Fruit fly (Drosophila melanogaster) whole organism, wandering third instar larva: ENCODE results near the gene CG33552.

ENCODE experiments used
- Abd-B ChIP-seq: fragments of >200 bp; optimal IDR thresholded peaks from 2 replicates; lab custom pipeline; 2017; ENCODE audit warnings: missing biosample characterization, missing genetic modification characterization
- CG32264 ChIP-seq: fragments of 200-800 bp; sonication (Bioruptor generic); optimal IDR thresholded peaks from 2 replicates; lab custom pipeline; 2016; ENCODE audit warnings: missing biosample characterization, missing genetic modification characterization
- CG9705 ChIP-seq: fragments of 200-800 bp; sonication (Bioruptor generic); optimal IDR thresholded peaks from 2 replicates; lab custom pipeline; 2018; ENCODE audit warnings: missing biosample characterization, mild to moderate bottlenecking, missing genetic modification characterization
- CrebA ChIP-seq: fragments of 200-800 bp; sonication (Bioruptor generic); optimal IDR thresholded peaks from 2 replicates; lab custom pipeline; 2016; ENCODE audit warnings: missing biosample characterization, mild to moderate bottlenecking, missing genetic modification characterization, borderline replicate concordance
- Dfd ChIP-seq: fragments of >200 bp; optimal IDR thresholded peaks from 2 replicates; lab custom pipeline; 2017; ENCODE audit warnings: missing biosample characterization, missing genetic modification characterization
- Dif ChIP-seq: fragments of 200-275, 200-300 bp; sonication (Bioruptor generic); optimal IDR thresholded peaks from 2 replicates; lab custom pipeline; 2018; ENCODE audit warnings: missing biosample characterization, missing genetic modification characterization; ENCODE audit not compliant: partially characterized antibody
- GATAd ChIP-seq: sonication (Bioruptor generic); optimal IDR thresholded peaks from 2 replicates; lab custom pipeline; 2016; ENCODE audit warnings: missing biosample characterization, missing genetic modification characterization
- HLH106 ChIP-seq: fragments of 200-800 bp; optimal IDR thresholded peaks from 3 replicates; lab custom pipeline; 2019; ENCODE audit warnings: missing biosample characterization, mild to moderate bottlenecking, missing genetic modification characterization, moderate library complexity
- Hnf4 ChIP-seq: fragments of 200-800 bp; sonication (Bioruptor generic); optimal IDR thresholded peaks from 2 replicates; lab custom pipeline; 2016; ENCODE audit warnings: missing biosample characterization, mild to moderate bottlenecking, missing genetic modification characterization
- Hr78 ChIP-seq: fragments of >200 bp; optimal IDR thresholded peaks from 2 replicates; lab custom pipeline; 2017; ENCODE audit warnings: missing biosample characterization, missing genetic modification characterization
- Hr83 ChIP-seq: fragments of 200-300 bp; sonication (Bioruptor generic); optimal IDR thresholded peaks from 2 replicates; lab custom pipeline; 2016; ENCODE audit warnings: missing biosample characterization, mild to moderate bottlenecking, missing genetic modification characterization, moderate library complexity; ENCODE audit not compliant: poor library complexity, severe bottlenecking
- Mio ChIP-seq: sonication (Bioruptor generic); optimal IDR thresholded peaks from 2 replicates; lab custom pipeline; 2016; ENCODE audit warnings: missing biosample characterization, missing genetic modification characterization
- Myc ChIP-seq: fragments of >200 bp; optimal IDR thresholded peaks from 2 replicates; lab custom pipeline; 2017
- OdsH ChIP-seq: fragments of 200-800 bp; sonication (Bioruptor generic); optimal IDR thresholded peaks from 2 replicates; lab custom pipeline; 2016; ENCODE audit warnings: missing biosample characterization, mild to moderate bottlenecking, missing genetic modification characterization
- Rel ChIP-seq, 2 experiments: fragments of 200-800 bp; sonication (Bioruptor generic) in 1 of 2; optimal IDR thresholded peaks; 2 replicates in 1 of 2; 3 replicates in 1 of 2; lab custom pipeline; 2016 to 2019; ENCODE audit warnings: mild to moderate bottlenecking in 2 of 2, missing biosample characterization in 2 of 2, missing genetic modification characterization in 2 of 2, moderate library complexity in 1 of 2
- Sp1 ChIP-seq: fragments of 200-800 bp; sonication (Bioruptor generic); optimal IDR thresholded peaks from 3 replicates; lab custom pipeline; 2019; ENCODE audit warnings: missing biosample characterization, mild to moderate bottlenecking, missing genetic modification characterization, moderate library complexity
- Vsx2 ChIP-seq: fragments of 200-300, 225-300 bp; sonication (Bioruptor generic); optimal IDR thresholded peaks from 2 replicates; lab custom pipeline; 2018; ENCODE audit warnings: missing biosample characterization, missing genetic modification characterization; ENCODE audit not compliant: partially characterized antibody
- br ChIP-seq: fragments of 200-800 bp; sonication (Bioruptor generic); optimal IDR thresholded peaks from 2 replicates; lab custom pipeline; 2016; ENCODE audit warnings: missing biosample characterization, missing genetic modification characterization
- brk ChIP-seq: fragments of 200-800 bp; sonication (Bioruptor generic); optimal IDR thresholded peaks from 2 replicates; lab custom pipeline; 2016; ENCODE audit warnings: missing biosample characterization, mild to moderate bottlenecking, missing genetic modification characterization
- dmrt93B ChIP-seq: fragments of 200-800 bp; sonication (Bioruptor generic); optimal IDR thresholded peaks from 2 replicates; lab custom pipeline; 2018; ENCODE audit warnings: missing biosample characterization, mild to moderate bottlenecking, missing genetic modification characterization
- dsf ChIP-seq: sonication (Bioruptor generic); optimal IDR thresholded peaks from 2 replicates; lab custom pipeline; 2016; ENCODE audit warnings: missing biosample characterization, missing genetic modification characterization, borderline replicate concordance
- ey ChIP-seq: fragments of 200-800 bp; sonication (Bioruptor generic); optimal IDR thresholded peaks from 2 replicates; lab custom pipeline; 2016; ENCODE audit warnings: missing biosample characterization, missing genetic modification characterization
- foxo ChIP-seq, 2 experiments: fragments of 200-800 bp; sonication (Bioruptor generic); optimal IDR thresholded peaks; 2 replicates in 1 of 2; 3 replicates in 1 of 2; lab custom pipeline; 2016 to 2017; ENCODE audit warnings: missing biosample characterization in 2 of 2, missing genetic modification characterization in 2 of 2
- fru ChIP-seq: fragments of 200-800 bp; sonication (Bioruptor generic); optimal IDR thresholded peaks from 3 replicates; lab custom pipeline; 2016; ENCODE audit warnings: missing biosample characterization, mild to moderate bottlenecking, missing genetic modification characterization
- h ChIP-seq: fragments of 200-800 bp; sonication (Bioruptor generic); optimal IDR thresholded peaks from 3 replicates; lab custom pipeline; 2016; ENCODE audit warnings: missing biosample characterization, mild to moderate bottlenecking, missing genetic modification characterization
- lola ChIP-seq: fragments of >200 bp; optimal IDR thresholded peaks from 2 replicates; lab custom pipeline; 2017; ENCODE audit warnings: missing biosample characterization, missing genetic modification characterization
- psq ChIP-seq: fragments of 200-800 bp; sonication (Bioruptor generic); optimal IDR thresholded peaks from 3 replicates; lab custom pipeline; 2017; ENCODE audit warnings: missing biosample characterization, mild to moderate bottlenecking, missing genetic modification characterization, moderate library complexity
- rgr ChIP-seq: fragments of 200-800 bp; sonication (Bioruptor generic); optimal IDR thresholded peaks from 3 replicates; lab custom pipeline; 2016; ENCODE audit warnings: missing biosample characterization, mild to moderate bottlenecking, missing genetic modification characterization
- sage ChIP-seq: fragments of 200-800 bp; sonication (Bioruptor generic); optimal IDR thresholded peaks from 2 replicates; lab custom pipeline; 2016; ENCODE audit warnings: missing biosample characterization, mild to moderate bottlenecking, missing genetic modification characterization
- sv ChIP-seq: fragments of 200-800 bp; sonication (Bioruptor generic); optimal IDR thresholded peaks from 3 replicates; lab custom pipeline; 2016; ENCODE audit warnings: missing biosample characterization, missing genetic modification characterization
- tai ChIP-seq: sonication (Bioruptor generic); optimal IDR thresholded peaks from 2 replicates; lab custom pipeline; 2016; ENCODE audit warnings: missing biosample characterization, missing genetic modification characterization
- usp ChIP-seq: fragments of >200 bp; optimal IDR thresholded peaks from 2 replicates; lab custom pipeline; 2017; ENCODE audit warnings: missing biosample characterization, missing genetic modification characterization
- woc ChIP-seq: sonication (Bioruptor generic); optimal IDR thresholded peaks from 2 replicates; lab custom pipeline; 2016; ENCODE audit warnings: missing biosample characterization, mild to moderate bottlenecking, missing genetic modification characterization

The CG33552 gene

dm6 chr2L:16682203-16682602 is at the start of gene CG33552:
Gene CG33552, plus strand, starts transcription at chr2L:16682503.
- TF ChIP-seq Dif (GFP tag; lab: Kevin White, UChicago) (no peak), CG32264 (GFP tag; lab: Kevin White, UChicago) (no peak), sage (GFP tag; lab: Kevin White, UChicago) (no peak), CG9705 (GFP tag; lab: Kevin White, UChicago) (no peak), br (GFP tag; lab: Kevin White, UChicago) (no peak)

DNA sequence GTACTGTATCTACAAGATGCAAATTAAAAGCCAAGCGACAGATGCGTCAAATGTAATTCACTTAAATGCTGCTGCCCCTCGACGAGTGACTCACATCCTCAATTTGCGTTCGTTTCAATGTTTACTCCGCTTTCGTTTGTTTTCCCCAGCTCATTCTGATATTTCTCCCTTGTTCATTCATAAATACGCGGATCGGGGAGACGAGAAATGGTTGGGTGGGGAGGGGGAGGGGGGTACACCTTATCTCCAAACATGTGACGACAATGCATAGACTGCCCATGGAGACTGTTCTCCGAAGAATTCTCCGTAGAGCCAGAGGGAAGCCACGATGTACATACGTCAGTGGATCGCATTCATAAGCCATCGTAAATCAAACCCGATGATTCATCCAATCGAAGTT is 45.0 kb upstream of the CG33552 start:
- TF ChIP-seq foxo (GFP tag; optimal IDR thresholded peaks at IDR 0.05; lab: Kevin White, UChicago) (no peak), psq (GFP tag; lab: Kevin White, UChicago) (peak; percentile 55), Rel (GFP tag; optimal IDR thresholded peaks at IDR 0.05; lab: Kevin White, UChicago) (no peak), Rel (tag; optimal IDR thresholded peaks at IDR 0.05; lab: Kevin White, UChicago) (peak; percentile 20)

DNA sequence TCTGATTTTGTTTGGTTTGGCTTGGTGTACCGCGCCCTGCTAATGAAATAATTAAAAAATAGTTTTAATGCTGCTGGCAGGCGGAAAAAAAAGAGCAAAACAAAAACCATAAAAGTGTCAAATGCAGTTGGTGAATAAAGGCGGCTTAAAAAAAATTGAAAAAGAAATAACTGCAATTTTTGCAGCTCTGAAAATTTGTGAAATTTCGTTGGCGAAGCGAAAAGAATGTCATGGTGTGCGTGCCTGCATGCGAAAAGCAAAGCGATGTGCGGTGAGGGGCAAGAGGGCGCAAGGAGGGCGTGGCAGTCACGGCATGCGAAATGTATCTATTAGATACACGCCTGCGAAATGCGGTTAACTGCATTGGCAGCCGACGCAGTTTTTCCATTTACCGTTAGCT is 44.0 kb upstream of the CG33552 start:
- TF ChIP-seq foxo (GFP tag; optimal IDR thresholded peaks at IDR 0.05; lab: Kevin White, UChicago) (no peak), br (GFP tag; lab: Kevin White, UChicago) (no peak), CG9705 (GFP tag; lab: Kevin White, UChicago) (no peak), OdsH (GFP tag; lab: Kevin White, UChicago) (no peak), Vsx2 (GFP tag; lab: Kevin White, UChicago) (no peak), psq (GFP tag; lab: Kevin White, UChicago) (no peak), CrebA (GFP tag; lab: Kevin White, UChicago) (no peak), Hr83 (GFP tag; lab: Kevin White, UChicago) (no peak), Dfd (no peak), Dif (GFP tag; lab: Kevin White, UChicago) (no peak), brk (GFP tag; lab: Kevin White, UChicago) (no peak), Rel (GFP tag; optimal IDR thresholded peaks at IDR 0.05; lab: Kevin White, UChicago) (no peak), Rel (tag; optimal IDR thresholded peaks at IDR 0.05; lab: Kevin White, UChicago) (no peak), Hr78 (no peak), GATAd (GFP tag; lab: Kevin White, UChicago) (no peak), CG32264 (GFP tag; lab: Kevin White, UChicago) (no peak), dsf (GFP tag; lab: Kevin White, UChicago) (no peak), fru (GFP tag; lab: Kevin White, UChicago) (no peak), usp (GFP tag; lab: Kevin White, UChicago) (no peak)

DNA sequence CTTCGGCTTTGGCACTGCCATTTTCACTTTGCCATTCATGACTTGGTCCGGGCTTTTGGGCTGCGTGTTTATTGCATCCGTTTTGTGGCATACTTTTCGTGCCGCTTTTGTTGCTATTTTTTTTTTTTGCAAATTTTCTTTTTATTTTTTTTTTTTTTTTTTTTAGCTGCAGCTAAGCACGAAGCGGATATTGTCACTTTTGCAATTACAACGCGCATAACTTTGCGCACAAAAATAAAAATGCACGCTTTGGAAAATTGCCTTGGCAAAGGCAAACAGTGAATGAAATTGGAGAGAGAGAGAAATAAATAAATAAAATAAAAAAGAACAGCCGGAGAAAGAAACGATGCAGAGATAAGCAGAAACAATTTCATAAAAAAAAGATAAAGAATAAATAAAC is 41.5 kb upstream of the CG33552 start:
- TF ChIP-seq Mio, result no peak
- peak; percentile 29 for TF ChIP-seq psq (GFP tag; lab: Kevin White, UChicago)

DNA sequence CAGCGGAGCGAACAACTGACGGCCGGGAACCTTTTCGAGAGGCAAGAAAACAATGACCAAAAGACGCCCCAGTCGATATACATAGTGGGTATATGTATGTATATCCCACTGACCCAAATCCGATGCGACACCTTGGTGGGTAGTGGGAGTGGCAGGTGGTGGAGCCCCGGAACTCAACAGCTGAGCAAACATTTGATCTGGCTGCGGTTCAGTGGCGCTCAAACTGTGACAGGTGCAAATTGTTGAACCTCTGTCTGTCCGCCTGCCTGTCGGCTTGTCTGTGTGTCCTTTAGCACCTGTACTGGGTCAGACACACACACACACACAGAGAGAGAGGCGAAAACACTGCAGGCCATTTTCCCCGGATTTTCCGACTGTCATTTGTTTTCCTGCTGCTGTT is 38.9 kb upstream of the CG33552 start:
- TF ChIP-seq tai (no peak), Hnf4 (GFP tag; lab: Kevin White, UChicago) (no peak), GATAd (GFP tag; lab: Kevin White, UChicago) (no peak), dsf (GFP tag; lab: Kevin White, UChicago) (no peak), rgr (no peak), OdsH (GFP tag; lab: Kevin White, UChicago) (no peak), br (GFP tag; lab: Kevin White, UChicago) (no peak), Sp1 (GFP tag; lab: Kevin White, UChicago) (no peak), Hr78 (no peak), foxo (GFP tag; optimal IDR thresholded peaks at IDR 0.05; lab: Kevin White, UChicago) (no peak)
- TF ChIP-seq, all 38 proteins: peak for 0

- TF ChIP-seq tai, result no peak
- TF ChIP-seq brk (GFP tag; lab: Kevin White, UChicago), result no peak
- no peak for TF ChIP-seq lola (GFP tag; lab: Kevin White, UChicago)
- TF ChIP-seq rgr, result peak; percentile 56
- TF ChIP-seq OdsH (GFP tag; lab: Kevin White, UChicago), result peak; percentile 39
- TF ChIP-seq CG9705 (GFP tag; lab: Kevin White, UChicago), result peak; percentile 7
- TF ChIP-seq ey, result peak; percentile 69
- TF ChIP-seq foxo (GFP tag; optimal IDR thresholded peaks at IDR 0.05; lab: Kevin White, UChicago), result peak in 1 of 2 experiments; percentile 74
- peak; percentile 40 for TF ChIP-seq sv (GFP tag; lab: Kevin White, UChicago)
- TF ChIP-seq Sp1 (GFP tag; lab: Kevin White, UChicago), result peak; percentile 64
- TF ChIP-seq Myc, result no peak
- TF ChIP-seq HLH106, result peak; percentile 54
- peak; percentile 58 for TF ChIP-seq psq (GFP tag; lab: Kevin White, UChicago)
- TF ChIP-seq dmrt93B (GFP tag; lab: Kevin White, UChicago), result peak; percentile 39
- peak; percentile 68 for TF ChIP-seq fru (GFP tag; lab: Kevin White, UChicago)
- no peak for TF ChIP-seq Hr78
- peak; percentile 20 for TF ChIP-seq woc (GFP tag; lab: Kevin White, UChicago)
- TF ChIP-seq Abd-B (GFP tag; lab: Kevin White, UChicago), result no peak
- peak; percentile 61 for TF ChIP-seq h (GFP tag; lab: Kevin White, UChicago)
- no peak for TF ChIP-seq usp (GFP tag; lab: Kevin White, UChicago)
- peak; percentile 47 for TF ChIP-seq br (GFP tag; lab: Kevin White, UChicago)
- TF ChIP-seq Mio, result no peak
- TF ChIP-seq CrebA (GFP tag; lab: Kevin White, UChicago), result no peak
- TF ChIP-seq Vsx2 (GFP tag; lab: Kevin White, UChicago), result no peak
- TF ChIP-seq Hnf4 (GFP tag; lab: Kevin White, UChicago), result peak; percentile 42
Observed at dm6 chr2L:16643961-16644360, 38.3 kb upstream of the CG33552 start.
